Fruit fly (Drosophila melanogaster): ENCODE results near the gene gzl.

DNA sequence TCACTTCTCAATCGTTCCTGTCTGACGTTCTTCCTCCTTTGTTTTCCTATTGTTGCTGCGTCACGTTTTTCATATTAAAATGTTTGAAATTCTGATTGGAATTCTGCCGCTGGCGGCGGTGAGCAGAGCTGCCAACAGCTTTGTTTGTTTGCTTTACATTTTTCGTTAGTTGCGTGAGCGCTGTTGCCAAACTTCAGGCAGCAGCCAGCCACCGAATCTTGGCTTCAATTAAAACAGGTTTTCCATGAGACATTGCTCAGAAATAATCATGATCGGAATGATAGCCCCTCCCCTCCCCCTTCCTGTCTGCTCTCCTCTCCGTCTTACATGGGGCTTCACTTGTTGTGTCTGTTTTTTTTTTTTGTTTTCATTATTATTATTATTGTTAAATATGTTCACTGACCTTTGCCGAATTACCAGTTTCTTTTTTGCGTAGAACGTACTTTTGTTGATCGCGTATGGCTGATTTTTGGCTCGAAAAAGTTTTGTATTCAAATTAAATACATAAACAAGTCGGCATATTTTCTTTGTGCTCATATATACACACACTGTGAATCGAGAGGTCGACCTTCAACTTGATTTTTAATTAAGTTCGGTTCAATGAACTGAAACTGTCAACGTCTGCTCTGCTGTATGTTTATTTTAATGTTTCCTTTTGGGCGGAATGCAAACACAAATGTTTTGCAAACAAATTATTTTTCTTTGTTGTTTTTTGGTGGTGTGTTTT lies 43.6 kb downstream of the gzl start:
- no peak for TF ChIP-seq CG12299 (tag; optimal IDR thresholded peaks at IDR 0.05)
- TF ChIP-seq NK7.1 (GFP tag; optimal IDR thresholded peaks at IDR 0.05) = no peak
- no peak for TF ChIP-seq HLH54F (GFP tag; optimal IDR thresholded peaks at IDR 0.05)
- TF ChIP-seq fru (optimal IDR thresholded peaks at IDR 0.05) = no peak
- no peak for TF ChIP-seq ind (GFP tag; optimal IDR thresholded peaks at IDR 0.05)
- no peak for TF ChIP-seq fd64A (GFP tag; optimal IDR thresholded peaks at IDR 0.05)
- no peak for TF ChIP-seq D (optimal IDR thresholded peaks at IDR 0.05)
- TF ChIP-seq D (GFP tag; optimal IDR thresholded peaks at IDR 0.05) = no peak
- TF ChIP-seq dpn (GFP tag; optimal IDR thresholded peaks at IDR 0.05) = no peak
- TF ChIP-seq prd (optimal IDR thresholded peaks at IDR 0.05) = no peak
- no peak for TF ChIP-seq prd (GFP tag; IDR thresholded peaks at IDR 0.05)
- no peak for TF ChIP-seq pum (GFP tag; optimal IDR thresholded peaks at IDR 0.05)
- TF ChIP-seq lbe (GFP tag; optimal IDR thresholded peaks at IDR 0.05) = no peak
- TF ChIP-seq CG2678 (tag; optimal IDR thresholded peaks at IDR 0.05) = no peak
- peak; percentile 1 for TF ChIP-seq Fer1 (GFP tag; optimal IDR thresholded peaks at IDR 0.05)
- TF ChIP-seq ase (GFP tag; IDR thresholded peaks at IDR 0.05) = no peak
